Fruit fly (Drosophila melanogaster): Measurements from ENCODE around the gene CG45067.

CG45067 gene

dm6 chr3L:3141411-3141810 lies 27.1 kb upstream of the CG45067 start (continued):
- TF ChIP-seq CG4854 (GFP tag; optimal IDR thresholded peaks at IDR 0.05), result no peak
- TF ChIP-seq CG12071 (GFP tag; optimal IDR thresholded peaks at IDR 0.05), result no peak
- no peak for TF ChIP-seq CG14965 (GFP tag; optimal IDR thresholded peaks at IDR 0.05; ENCODE audit: borderline replicate concordance)
- no peak for TF ChIP-seq ato (GFP tag; IDR thresholded peaks at IDR 0.05; ENCODE audit: partially characterized antibody)
- no peak for TF ChIP-seq NC2α (GFP tag; optimal IDR thresholded peaks at IDR 0.05)
- TF ChIP-seq CoRest (tag; optimal IDR thresholded peaks at IDR 0.05), result no peak
- no peak for TF ChIP-seq ash1 (GFP tag; optimal IDR thresholded peaks at IDR 0.05)
- peak; percentile 76 for TF ChIP-seq CG15601 (tag; optimal IDR thresholded peaks at IDR 0.05)
- peak; percentile 91 for TF ChIP-seq CG33557 (GFP tag; optimal IDR thresholded peaks at IDR 0.05)
- TF ChIP-seq Fer3 (tag; optimal IDR thresholded peaks at IDR 0.05), result no peak
- TF ChIP-seq trh (GFP tag; optimal IDR thresholded peaks at IDR 0.05), result no peak
- no peak for TF ChIP-seq CG10147 (GFP tag; optimal IDR thresholded peaks at IDR 0.05)
- no peak for TF ChIP-seq hth (optimal IDR thresholded peaks at IDR 0.05)
- TF ChIP-seq CG2712 (tag; optimal IDR thresholded peaks at IDR 0.05), result peak; percentile 34
- TF ChIP-seq bigmax (GFP tag; optimal IDR thresholded peaks at IDR 0.05), result no peak
- no peak for TF ChIP-seq pan (optimal IDR thresholded peaks at IDR 0.05)
- no peak for TF ChIP-seq pan (GFP tag; optimal IDR thresholded peaks at IDR 0.05 in 1 of 2, IDR thresholded peaks at IDR 0.05 in 1 of 2)
- no peak for TF ChIP-seq tna (GFP tag; IDR thresholded peaks at IDR 0.05; ENCODE audit: partially characterized antibody)
- no peak for TF ChIP-seq CG13894 (tag; optimal IDR thresholded peaks at IDR 0.05)
- no peak for TF ChIP-seq Sry-δ (GFP tag; optimal IDR thresholded peaks at IDR 0.05)
- TF ChIP-seq zen (tag; optimal IDR thresholded peaks at IDR 0.05), result no peak
- TF ChIP-seq CG7357 (GFP tag; IDR thresholded peaks at IDR 0.05), result no peak
- no peak for TF ChIP-seq Opbp (GFP tag; IDR thresholded peaks at IDR 0.05; ENCODE audit: partially characterized antibody)
- TF ChIP-seq lola (GFP tag; optimal IDR thresholded peaks at IDR 0.05), result peak in 1 of 3 experiments; percentile 33
- no peak for TF ChIP-seq CG9817 (tag; optimal IDR thresholded peaks at IDR 0.05)
- TF ChIP-seq chinmo (GFP tag; IDR thresholded peaks at IDR 0.05; ENCODE audit: partially characterized antibody), result no peak
- no peak for TF ChIP-seq abd-A (tag; optimal IDR thresholded peaks at IDR 0.05)
- no peak for TF ChIP-seq ro (GFP tag; IDR thresholded peaks at IDR 0.05)
- TF ChIP-seq CG34376 (GFP tag; optimal IDR thresholded peaks at IDR 0.05), result no peak
- TF ChIP-seq kni (GFP tag; optimal IDR thresholded peaks at IDR 0.05), result peak; percentile 87
- no peak for TF ChIP-seq cas (GFP tag; IDR thresholded peaks at IDR 0.05)
- no peak for TF ChIP-seq CG14667 (GFP tag; IDR thresholded peaks at IDR 0.05)
- no peak for TF ChIP-seq fu2 (GFP tag; optimal IDR thresholded peaks at IDR 0.05)
- TF ChIP-seq CG7839 (tag; optimal IDR thresholded peaks at IDR 0.05), result no peak
- TF ChIP-seq Trl (optimal IDR thresholded peaks at IDR 0.05), result no peak
- no peak for TF ChIP-seq Trl (GFP tag; optimal IDR thresholded peaks at IDR 0.05)
- TF ChIP-seq luna (GFP tag; optimal IDR thresholded peaks at IDR 0.05), result no peak
- TF ChIP-seq cg (GFP tag; optimal IDR thresholded peaks at IDR 0.05), result peak; percentile 24
- peak; percentile 58 for TF ChIP-seq CG14710 (tag; optimal IDR thresholded peaks at IDR 0.05)
- TF ChIP-seq CG12942 (GFP tag; optimal IDR thresholded peaks at IDR 0.05), result no peak
- no peak for TF ChIP-seq CG14050 (GFP tag; IDR thresholded peaks at IDR 0.05)
- no peak for TF ChIP-seq CG5953 (GFP tag; IDR thresholded peaks at IDR 0.05)
- peak; percentile 93 for TF ChIP-seq HLHmδ (GFP tag; optimal IDR thresholded peaks at IDR 0.05)
- TF ChIP-seq CG6765 (GFP tag; optimal IDR thresholded peaks at IDR 0.05), result no peak
- no peak for TF ChIP-seq CG32772 (GFP tag; IDR thresholded peaks at IDR 0.05)
- TF ChIP-seq lbe (GFP tag; optimal IDR thresholded peaks at IDR 0.05), result no peak
- peak; percentile 16 for TF ChIP-seq CG17829 (tag; optimal IDR thresholded peaks at IDR 0.05)
- peak; percentile 1 for TF ChIP-seq dmrt11E (tag; optimal IDR thresholded peaks at IDR 0.05)
- TF ChIP-seq MBD-R2 (GFP tag; IDR thresholded peaks at IDR 0.05), result no peak
- no peak for TF ChIP-seq ems (GFP tag; optimal IDR thresholded peaks at IDR 0.05)
- TF ChIP-seq tx (GFP tag; optimal IDR thresholded peaks at IDR 0.05), result no peak
- TF ChIP-seq btn (GFP tag; optimal IDR thresholded peaks at IDR 0.05), result no peak

All from whole organism, embryonic.